Fruit fly (Drosophila melanogaster) whole organism, prepupa: Measurements from ENCODE around the gene sgg.

Source experiments
- Blimp-1 ChIP-seq: fragments of 200-800 bp; sonication (Bioruptor generic); optimal IDR thresholded peaks from 3 replicates; lab custom pipeline; 2017; ENCODE audit warnings: missing biosample characterization, missing genetic modification characterization, mild to moderate bottlenecking, moderate library complexity, missing genetic modification reagents
- CG10631 ChIP-seq: fragments of 200-800 bp; sonication (Bioruptor generic); optimal IDR thresholded peaks from 2 replicates; lab custom pipeline; 2016; ENCODE audit warnings: missing biosample characterization, missing genetic modification characterization
- CG11294 ChIP-seq: fragments of 200-800 bp; sonication (Bioruptor generic); IDR thresholded peaks from 2 replicates; pipeline ENCODE4 v1.3.6; 2022; ENCODE audit warnings: missing biosample characterization, missing genetic modification characterization
- CG11762 ChIP-seq: fragments of 200-800 bp; sonication (Bioruptor generic); optimal IDR thresholded peaks from 3 replicates; lab custom pipeline; 2016; ENCODE audit warnings: missing biosample characterization, missing genetic modification characterization; ENCODE audit not compliant: insufficient read depth
- CG15336 ChIP-seq: fragments of 200-800 bp; sonication (Bioruptor generic); IDR thresholded peaks from 2 replicates; pipeline ENCODE4 v1.3.6; 2022; ENCODE audit warnings: missing biosample characterization, missing genetic modification characterization
- CG1621 ChIP-seq: fragments of 200-800 bp; sonication (Bioruptor generic); optimal IDR thresholded peaks from 3 replicates; lab custom pipeline; 2018; ENCODE audit warnings: missing biosample characterization, mild to moderate bottlenecking, missing genetic modification characterization
- CG31627 ChIP-seq: fragments of 200-800 bp; sonication (Bioruptor generic); optimal IDR thresholded peaks from 3 replicates; lab custom pipeline; 2016; ENCODE audit warnings: missing biosample characterization, missing genetic modification characterization
- CG32006 ChIP-seq: fragments of 200-800 bp; sonication (Bioruptor generic); optimal IDR thresholded peaks from 3 replicates; lab custom pipeline; 2017; ENCODE audit warnings: missing biosample characterization, mild to moderate bottlenecking, missing genetic modification characterization
- CG4318 ChIP-seq: fragments of 200-800 bp; sonication (Bioruptor generic); optimal IDR thresholded peaks from 3 replicates; lab custom pipeline; 2017; ENCODE audit warnings: missing biosample characterization, mild to moderate bottlenecking, missing genetic modification characterization
- CG6163 ChIP-seq: fragments of 200-800 bp; sonication (Bioruptor generic); IDR thresholded peaks from 3 replicates; pipeline ENCODE4 v1.3.6; 2022; ENCODE audit warnings: missing biosample characterization, missing genetic modification characterization
- CG6276 ChIP-seq: fragments of 200-800 bp; sonication (Bioruptor generic); optimal IDR thresholded peaks from 2 replicates; lab custom pipeline; 2017; ENCODE audit warnings: missing biosample characterization, mild to moderate bottlenecking, missing genetic modification characterization
- CG6854 ChIP-seq: fragments of 200-800 bp; sonication (Bioruptor generic); optimal IDR thresholded peaks from 2 replicates; lab custom pipeline; 2017; ENCODE audit warnings: missing biosample characterization, mild to moderate bottlenecking, missing genetic modification characterization
- CG8119 ChIP-seq: fragments of 200-800 bp; sonication (Bioruptor generic); IDR thresholded peaks from 3 replicates; pipeline ENCODE4 v1.3.6; 2022; ENCODE audit warnings: missing biosample characterization, missing genetic modification characterization
- CG8319 ChIP-seq: fragments of 200-800 bp; sonication (Bioruptor generic); optimal IDR thresholded peaks from 3 replicates; lab custom pipeline; 2016; ENCODE audit warnings: missing biosample characterization, missing genetic modification characterization
- CG8632 ChIP-seq: fragments of 200-800 bp; sonication (Bioruptor generic); optimal IDR thresholded peaks from 3 replicates; lab custom pipeline; 2016; ENCODE audit warnings: missing biosample characterization, missing genetic modification characterization
- Eip78C ChIP-seq: fragments of 200-800 bp; sonication (Bioruptor generic); peaks from one replicate; lab custom pipeline; 2016; ENCODE audit warnings: missing biosample characterization, missing genetic modification characterization
- Eip93F ChIP-seq: fragments of 200-800 bp; sonication (Bioruptor generic); optimal IDR thresholded peaks from 2 replicates; lab custom pipeline; 2016; ENCODE audit warnings: missing biosample characterization, mild to moderate bottlenecking, missing genetic modification characterization
- Hr39 ChIP-seq: fragments of 200-800 bp; sonication (Bioruptor generic); optimal IDR thresholded peaks from 2 replicates; lab custom pipeline; 2016; ENCODE audit warnings: missing biosample characterization, missing genetic modification characterization
- Lpt ChIP-seq: fragments of 200-800 bp; sonication (Bioruptor generic); optimal IDR thresholded peaks from 3 replicates; lab custom pipeline; 2016; ENCODE audit warnings: missing biosample characterization, missing genetic modification characterization
- Smox ChIP-seq: fragments of 200-800 bp; sonication (Bioruptor generic); optimal IDR thresholded peaks from 3 replicates; lab custom pipeline; 2016; ENCODE audit warnings: missing biosample characterization, missing genetic modification characterization
- Sox14 ChIP-seq: fragments of 200-800 bp; sonication (Bioruptor generic); optimal IDR thresholded peaks from 3 replicates; lab custom pipeline; 2016; ENCODE audit warnings: missing biosample characterization, missing genetic modification characterization
- Sox15 ChIP-seq: fragments of 200-800 bp; sonication (Bioruptor generic); optimal IDR thresholded peaks from 3 replicates; lab custom pipeline; 2016; ENCODE audit warnings: missing biosample characterization, missing genetic modification characterization
- achi ChIP-seq: fragments of 200-800 bp; sonication (Bioruptor generic); optimal IDR thresholded peaks from 3 replicates; lab custom pipeline; 2016; ENCODE audit warnings: missing biosample characterization, missing genetic modification characterization
- acj6 ChIP-seq: fragments of 200-800 bp; sonication (Bioruptor generic); optimal IDR thresholded peaks from 3 replicates; lab custom pipeline; 2016; ENCODE audit warnings: missing biosample characterization, missing genetic modification characterization
- cyc ChIP-seq: fragments of 200-800 bp; sonication (Bioruptor generic); optimal IDR thresholded peaks from 3 replicates; lab custom pipeline; 2016; ENCODE audit warnings: missing biosample characterization, missing genetic modification characterization
- dac ChIP-seq: fragments of 200-800 bp; sonication (Bioruptor generic); optimal IDR thresholded peaks from 2 replicates; lab custom pipeline; 2017; ENCODE audit warnings: missing biosample characterization, mild to moderate bottlenecking, missing genetic modification characterization
- dsx ChIP-seq: fragments of 200-800 bp; optimal IDR thresholded peaks from 3 replicates; lab custom pipeline; 2019; ENCODE audit warnings: missing biosample characterization, mild to moderate bottlenecking, missing genetic modification characterization, moderate library complexity; ENCODE audit not compliant: poor library complexity, severe bottlenecking
- eg ChIP-seq: fragments of 200-800 bp; sonication (Bioruptor generic); IDR thresholded peaks from 3 replicates; pipeline ENCODE4 v1.3.6; 2022; ENCODE audit warnings: missing biosample characterization, missing genetic modification characterization
- fd85E ChIP-seq: fragments of 200-800 bp; sonication (Bioruptor generic); optimal IDR thresholded peaks from 3 replicates; lab custom pipeline; 2016; ENCODE audit warnings: missing biosample characterization, missing genetic modification characterization
- fkh ChIP-seq: fragments of 200-800 bp; sonication (Bioruptor generic); optimal IDR thresholded peaks from 3 replicates; lab custom pipeline; 2017; ENCODE audit warnings: missing biosample characterization, mild to moderate bottlenecking, missing genetic modification characterization, moderate library complexity
- salr ChIP-seq, 2 experiments: fragments of 200-800 bp; sonication (Bioruptor generic); optimal IDR thresholded peaks; 3 replicates each; lab custom pipeline; 2016 to 2018; ENCODE audit warnings: missing biosample characterization in 2 of 2, missing genetic modification characterization in 2 of 2, mild to moderate bottlenecking in 1 of 2
- ss ChIP-seq, 2 experiments: fragments of 200-800 bp; sonication (Bioruptor generic); optimal IDR thresholded peaks; 2 replicates in 1 of 2; 3 replicates in 1 of 2; lab custom pipeline; 2017 to 2018; ENCODE audit warnings: mild to moderate bottlenecking in 2 of 2, missing biosample characterization in 2 of 2, missing genetic modification characterization in 2 of 2, moderate library complexity in 1 of 2
- svp ChIP-seq: fragments of 200-800 bp; sonication (Bioruptor generic); peaks from one replicate; lab custom pipeline; 2016; ENCODE audit warnings: missing biosample characterization, missing genetic modification characterization
- topi ChIP-seq: fragments of 200-800 bp; sonication (Bioruptor generic); optimal IDR thresholded peaks from 3 replicates; lab custom pipeline; 2016; ENCODE audit warnings: missing biosample characterization, missing genetic modification characterization
- vri ChIP-seq: fragments of 200-800 bp; sonication (Bioruptor generic); optimal IDR thresholded peaks from 3 replicates; lab custom pipeline; 2016; ENCODE audit warnings: missing biosample characterization, mild to moderate bottlenecking, missing genetic modification characterization

sgg gene

dm6 chrX:2635075-2635643, 1.4 kb downstream of the sgg start (continued):
- TF ChIP-seq svp (GFP tag; lab: Kevin White, UChicago) (peak; percentile 80), Lpt (GFP tag; lab: Kevin White, UChicago) (no peak), CG8319 (GFP tag; lab: Kevin White, UChicago) (no peak), fd85E (GFP tag; lab: Kevin White, UChicago) (no peak), dac (GFP tag; lab: Kevin White, UChicago) (no peak), CG10631 (GFP tag; lab: Kevin White, UChicago) (no peak), Smox (GFP tag; lab: Kevin White, UChicago) (peak; percentile 35), topi (peak; percentile 43)

dm6 chrX:2635953-2636715, 2.4 kb downstream of the sgg start:
- peak; percentile 34 for TF ChIP-seq svp (GFP tag; lab: Kevin White, UChicago)
- TF ChIP-seq ss (GFP tag; optimal IDR thresholded peaks at IDR 0.05; lab: Kevin White, UChicago): peak; percentile 21 to 63
- TF ChIP-seq eg: 0 out of 3 replicates have a peak, but pooled peaks have one; percentile 15
- no peak for TF ChIP-seq Eip93F (GFP tag; lab: Kevin White, UChicago)
- no peak for TF ChIP-seq CG31627 (GFP tag; lab: Kevin White, UChicago)
- TF ChIP-seq, all 60 proteins: peak for 3

dm6 chrX:2636825-2637535, 3.2 kb downstream of the sgg start:
- TF ChIP-seq CG31627 (GFP tag; lab: Kevin White, UChicago) (no peak), eg (no peak), fd85E (GFP tag; lab: Kevin White, UChicago) (no peak), CG6163 (GFP tag; lab: Robert Waterston, UW) (no peak), CG11762 (GFP tag; lab: Kevin White, UChicago) (no peak), CG8632 (GFP tag; lab: Kevin White, UChicago) (no peak), Hr39 (GFP tag; lab: Kevin White, UChicago) (no peak)
- TF ChIP-seq, all 60 proteins: peak for 0

- TF ChIP-seq achi (GFP tag; lab: Kevin White, UChicago) (no peak), Sox15 (GFP tag; lab: Kevin White, UChicago) (no peak), fkh (GFP tag; lab: Kevin White, UChicago) (no peak), CG11294 (GFP tag; lab: Robert Waterston, UW) (no peak)
- TF ChIP-seq, all 60 proteins: peak for 0
These were observed 4.2 kb downstream of the sgg start for dm6 chrX:2637914-2638313.

dm6 chrX:2638646-2639045, 4.9 kb downstream of the sgg start:
- TF ChIP-seq Eip78C (GFP tag; lab: Kevin White, UChicago) (peak; percentile 24), achi (GFP tag; lab: Kevin White, UChicago) (no peak)

dm6 chrX:2642484-2643379, 9.0 kb downstream of the sgg start:
- TF ChIP-seq CG15336 (GFP tag; lab: Robert Waterston, UW): peak; percentile 37; the same call in 1 of the 2 replicates
- TF ChIP-seq Eip93F (GFP tag; lab: Kevin White, UChicago): no peak
- TF ChIP-seq salr (GFP tag; optimal IDR thresholded peaks at IDR 0.05; lab: Kevin White, UChicago): peak in 1 of 2 experiments; percentile 3
- TF ChIP-seq ss (GFP tag; optimal IDR thresholded peaks at IDR 0.05; lab: Kevin White, UChicago): peak; percentile 27 to 50
- no peak; the same call in 2 of the 3 replicates for TF ChIP-seq CG8119
- peak; percentile 3 for TF ChIP-seq CG1621 (tag; lab: Kevin White, UChicago)
- TF ChIP-seq CG6854 (GFP tag; lab: Kevin White, UChicago): peak; percentile 9
- peak; percentile 1 for TF ChIP-seq dsx (GFP tag; lab: Kevin White, UChicago)
- TF ChIP-seq Sox15 (GFP tag; lab: Kevin White, UChicago): no peak
- TF ChIP-seq Sox14 (GFP tag; lab: Kevin White, UChicago): peak; percentile 23
- TF ChIP-seq CG6276: peak; percentile 64
- TF ChIP-seq vri (GFP tag; lab: Kevin White, UChicago): peak; percentile 42
- TF ChIP-seq acj6 (GFP tag; lab: Kevin White, UChicago): no peak
- no peak for TF ChIP-seq cyc
- TF ChIP-seq Blimp-1: no peak
- TF ChIP-seq CG31627 (GFP tag; lab: Kevin White, UChicago): no peak
- TF ChIP-seq Eip78C (GFP tag; lab: Kevin White, UChicago): peak; percentile 73
- TF ChIP-seq CG32006 (GFP tag; lab: Kevin White, UChicago): peak; percentile 34
- no peak for TF ChIP-seq CG4318 (GFP tag; lab: Kevin White, UChicago)
